Worm (Caenorhabditis elegans): ENCODE results near the gene clec-254.

DNA sequence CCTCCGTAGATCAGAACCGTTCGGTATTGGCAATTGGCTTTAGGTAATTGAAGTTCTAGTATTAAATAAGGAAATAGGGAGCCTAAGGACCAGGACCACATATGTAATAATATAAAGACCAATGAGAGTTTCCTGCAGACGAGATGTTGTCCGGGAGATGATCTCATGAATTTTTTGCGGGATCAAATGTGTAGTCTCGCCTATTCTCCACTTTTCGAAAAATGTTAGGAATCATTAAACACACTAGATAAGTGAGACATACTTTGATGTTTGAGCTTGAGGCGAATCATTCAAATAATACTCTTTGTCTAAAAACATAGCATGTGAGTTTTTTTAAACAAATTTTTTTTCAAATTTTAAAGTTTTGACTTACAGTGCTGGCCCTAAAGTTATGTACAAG is 1.2 kb downstream of the clec-254 start, which contains the start of gene F11D11.6:
- TF ChIP-seq skn-1 (tag; optimal IDR thresholded peaks at IDR 0.05) (no peak), ama-1 (optimal IDR thresholded peaks at IDR 0.05) (no peak), nhr-76 (tag; optimal IDR thresholded peaks at IDR 0.05) (no peak), fos-1 (tag; optimal IDR thresholded peaks at IDR 0.05) (no peak), fkh-10 (GFP tag; optimal IDR thresholded peaks at IDR 0.05) (no peak), lin-15B (tag; optimal IDR thresholded peaks at IDR 0.05) (no peak), Y105C5A.15 (GFP tag; IDR thresholded peaks at IDR 0.05) (no peak), lin-39 (tag; optimal IDR thresholded peaks at IDR 0.05) (no peak), lin-1 (GFP tag; IDR thresholded peaks at IDR 0.05) (no peak), ctbp-1 (GFP tag; IDR thresholded peaks at IDR 0.05) (no peak)
